Worm (Caenorhabditis elegans) whole organism, L2 larva: ENCODE results near the gene idpp-12.
A peak's percentile ranks its signal among the peaks of the same experiment; 100 is the strongest.

Experiments used
- R02D3.7 ChIP-seq: fragments of 150-350 bp; optimal IDR thresholded peaks from 2 replicates; lab custom pipeline; 2014; ENCODE audit warnings: missing biosample characterization, missing genetic modification characterization
- blmp-1 ChIP-seq: sonication (generic microtip); optimal IDR thresholded peaks from 2 replicates; lab custom pipeline; 2017; ENCODE audit warnings: missing genetic modification characterization, mild to moderate bottlenecking, missing compliant biosample characterization, antibody characterized with exemption, moderate library complexity; ENCODE audit not compliant: insufficient read depth
- gmeb-1 ChIP-seq: fragments of 150-350 bp; optimal IDR thresholded peaks from 2 replicates; lab custom pipeline; 2014; ENCODE audit warnings: missing biosample characterization, missing genetic modification characterization
- nhr-237 ChIP-seq: fragments of 150-350 bp; optimal IDR thresholded peaks from 2 replicates; lab custom pipeline; 2014; ENCODE audit warnings: missing biosample characterization, missing genetic modification characterization
- snpc-4 ChIP-seq: fragments of 150-350 bp; optimal IDR thresholded peaks from 2 replicates; lab custom pipeline; 2014; ENCODE audit warnings: missing biosample characterization, missing genetic modification characterization

The idpp-12 gene

ce11 chrIV:3352019-3352418, 48.2 kb downstream of the idpp-12 start:
- no peak for TF ChIP-seq R02D3.7
- TF ChIP-seq snpc-4, result no peak
- TF ChIP-seq gmeb-1 (tag; lab: Kevin White, UChicago), result no peak
- peak; percentile 58 for TF ChIP-seq blmp-1 (tag; lab: Kevin White, UChicago)
- TF ChIP-seq nhr-237 (tag; lab: Kevin White, UChicago), result no peak
